Worm (Caenorhabditis elegans) whole organism, mixed stage, embryonic: Measurements from ENCODE around the gene H06A10.1.

Experiments used
- M03D4.4 ChIP-seq: sonication (generic microtip); optimal IDR thresholded peaks from 2 replicates; lab custom pipeline; 2017; ENCODE audit warnings: mild to moderate bottlenecking, missing genetic modification characterization, missing compliant biosample characterization
- bed-3 ChIP-seq: fragments of 200-800 bp; sonication (Bioruptor generic); optimal IDR thresholded peaks from 3 replicates; lab custom pipeline; 2018; ENCODE audit warnings: mild to moderate bottlenecking, missing genetic modification characterization, moderate library complexity, missing compliant biosample characterization
- blmp-1 ChIP-seq: fragments of 150-350 bp; optimal IDR thresholded peaks from 2 replicates; lab custom pipeline; 2014; ENCODE audit warnings: missing biosample characterization, missing genetic modification characterization
- ceh-39 ChIP-seq: fragments of 150-350 bp; optimal IDR thresholded peaks from 2 replicates; lab custom pipeline; 2014; ENCODE audit warnings: missing biosample characterization, missing genetic modification characterization
- ceh-43 ChIP-seq: fragments of 200-800 bp; sonication (Bioruptor generic); optimal IDR thresholded peaks from 2 replicates; lab custom pipeline; 2018; ENCODE audit warnings: mild to moderate bottlenecking, missing genetic modification characterization, moderate library complexity, missing compliant biosample characterization
- ceh-83 ChIP-seq: fragments of 200-800 bp; sonication (Bioruptor generic); optimal IDR thresholded peaks from 2 replicates; lab custom pipeline; 2018; ENCODE audit warnings: mild to moderate bottlenecking, missing genetic modification characterization, missing compliant biosample characterization
- ces-1 ChIP-seq: fragments of 150-350 bp; optimal IDR thresholded peaks from 2 replicates; lab custom pipeline; 2014; ENCODE audit warnings: missing biosample characterization, missing genetic modification reagents, missing genetic modification characterization
- cnd-1 ChIP-seq: fragments of 200-800 bp; sonication (Bioruptor generic); optimal IDR thresholded peaks from 2 replicates; lab custom pipeline; 2018; ENCODE audit warnings: mild to moderate bottlenecking, missing genetic modification characterization, missing compliant biosample characterization
- drap-1 ChIP-seq: fragments of 200-800 bp; sonication (Bioruptor generic); optimal IDR thresholded peaks from 3 replicates; lab custom pipeline; 2018; ENCODE audit warnings: mild to moderate bottlenecking, missing genetic modification characterization, missing compliant biosample characterization
- elt-1 ChIP-seq: sonication (generic microtip); optimal IDR thresholded peaks from 2 replicates; lab custom pipeline; 2017; ENCODE audit warnings: missing genetic modification characterization, mild to moderate bottlenecking, missing compliant biosample characterization, antibody characterized with exemption, moderate library complexity, borderline replicate concordance; ENCODE audit not compliant: insufficient read depth
- elt-3 ChIP-seq: fragments of 150-350 bp; optimal IDR thresholded peaks from 2 replicates; lab custom pipeline; 2014; ENCODE audit warnings: missing biosample characterization, missing genetic modification characterization
- flh-1 ChIP-seq: fragments of 200-800 bp; sonication (Bioruptor generic); optimal IDR thresholded peaks from 2 replicates; lab custom pipeline; 2018; ENCODE audit warnings: mild to moderate bottlenecking, missing genetic modification characterization, moderate library complexity, missing compliant biosample characterization
- ham-2 ChIP-seq: fragments of 200-800 bp; sonication (Bioruptor generic); optimal IDR thresholded peaks from 2 replicates; lab custom pipeline; 2018; ENCODE audit warnings: mild to moderate bottlenecking, missing genetic modification characterization, missing compliant biosample characterization
- hlh-1 ChIP-seq: fragments of 150-350 bp; optimal IDR thresholded peaks from 2 replicates; lab custom pipeline; 2014; ENCODE audit warnings: missing biosample characterization, missing genetic modification reagents, missing genetic modification characterization
- lin-13 ChIP-seq: fragments of 150-350 bp; optimal IDR thresholded peaks from 2 replicates; lab custom pipeline; 2014; ENCODE audit warnings: missing biosample characterization, missing genetic modification characterization
- lin-32 ChIP-seq: fragments of 200-800 bp; sonication (Bioruptor generic); optimal IDR thresholded peaks from 2 replicates; lab custom pipeline; 2018; ENCODE audit warnings: mild to moderate bottlenecking, missing genetic modification characterization, missing compliant biosample characterization
- lsy-2 ChIP-seq: fragments of 150-350 bp; optimal IDR thresholded peaks from 2 replicates; lab custom pipeline; 2014; ENCODE audit warnings: missing biosample characterization, missing genetic modification characterization
- mab-5 ChIP-seq: fragments of 150-350 bp; optimal IDR thresholded peaks from 2 replicates; lab custom pipeline; 2014; ENCODE audit warnings: missing biosample characterization, missing genetic modification characterization
- mep-1 ChIP-seq: fragments of 150-350 bp; optimal IDR thresholded peaks from 2 replicates; lab custom pipeline; 2017; ENCODE audit warnings: missing biosample characterization, missing genetic modification reagents, missing genetic modification characterization, inconsistent platforms
- mls-2 ChIP-seq: sonication (generic microtip); optimal IDR thresholded peaks from 2 replicates; lab custom pipeline; 2016; ENCODE audit warnings: mild to moderate bottlenecking, missing genetic modification characterization, moderate library complexity, missing compliant biosample characterization
- nhr-12 ChIP-seq: fragments of 150-350 bp; optimal IDR thresholded peaks from 2 replicates; lab custom pipeline; 2014; ENCODE audit warnings: missing biosample characterization, missing genetic modification characterization
- nhr-2 ChIP-seq: fragments of 150-350 bp; optimal IDR thresholded peaks from 2 replicates; lab custom pipeline; 2014; ENCODE audit warnings: missing biosample characterization, missing genetic modification characterization
- nhr-237 ChIP-seq: fragments of 150-350 bp; optimal IDR thresholded peaks from 2 replicates; lab custom pipeline; 2014; ENCODE audit warnings: missing biosample characterization, missing genetic modification characterization
- nhr-28 ChIP-seq: fragments of 150-350 bp; optimal IDR thresholded peaks from 2 replicates; lab custom pipeline; 2014; ENCODE audit warnings: missing biosample characterization, missing genetic modification characterization
- nhr-76 ChIP-seq: sonication (generic microtip); optimal IDR thresholded peaks from 2 replicates; lab custom pipeline; 2017; ENCODE audit warnings: missing biosample characterization, missing genetic modification characterization
- pha-4 ChIP-seq: fragments of 150-350 bp; optimal IDR thresholded peaks from 2 replicates; lab custom pipeline; 2018; ENCODE audit warnings: missing biosample characterization, missing genetic modification reagents, missing genetic modification characterization
- sem-2 ChIP-seq: fragments of 200-800 bp; sonication (Bioruptor generic); optimal IDR thresholded peaks from 2 replicates; lab custom pipeline; 2018; ENCODE audit warnings: mild to moderate bottlenecking, missing genetic modification characterization, missing compliant biosample characterization
- snpc-4 ChIP-seq: fragments of 150-350 bp; optimal IDR thresholded peaks from 2 replicates; lab custom pipeline; 2014; ENCODE audit warnings: missing biosample characterization, missing genetic modification characterization
- sptf-1 ChIP-seq: sonication (generic microtip); optimal IDR thresholded peaks from 2 replicates; lab custom pipeline; 2017; ENCODE audit warnings: mild to moderate bottlenecking, missing genetic modification characterization, moderate library complexity, missing compliant biosample characterization
- tbx-8 ChIP-seq: fragments of 200-800 bp; sonication (Bioruptor generic); optimal IDR thresholded peaks from 2 replicates; lab custom pipeline; 2018; ENCODE audit warnings: mild to moderate bottlenecking, missing genetic modification characterization, moderate library complexity, missing compliant biosample characterization
- unc-120 ChIP-seq: sonication (generic microtip); optimal IDR thresholded peaks from 2 replicates; lab custom pipeline; 2017; ENCODE audit warnings: missing genetic modification characterization, missing compliant biosample characterization; ENCODE audit not compliant: poor library complexity, severe bottlenecking
- unc-39 ChIP-seq: fragments of 150-350 bp; optimal IDR thresholded peaks from 2 replicates; lab custom pipeline; 2014; ENCODE audit warnings: missing biosample characterization, missing genetic modification characterization
- unc-62 ChIP-seq: fragments of 150-350 bp; optimal IDR thresholded peaks from 2 replicates; lab custom pipeline; 2014; ENCODE audit warnings: missing biosample characterization, missing genetic modification reagents, missing genetic modification characterization
- zip-8 ChIP-seq: fragments of 150-350 bp; optimal IDR thresholded peaks from 2 replicates; lab custom pipeline; 2014; ENCODE audit warnings: missing biosample characterization, missing genetic modification characterization
- ztf-11 ChIP-seq: fragments of 150-350 bp; optimal IDR thresholded peaks from 2 replicates; lab custom pipeline; 2014; ENCODE audit warnings: missing biosample characterization, missing genetic modification characterization

Gene H06A10.1

DNA sequence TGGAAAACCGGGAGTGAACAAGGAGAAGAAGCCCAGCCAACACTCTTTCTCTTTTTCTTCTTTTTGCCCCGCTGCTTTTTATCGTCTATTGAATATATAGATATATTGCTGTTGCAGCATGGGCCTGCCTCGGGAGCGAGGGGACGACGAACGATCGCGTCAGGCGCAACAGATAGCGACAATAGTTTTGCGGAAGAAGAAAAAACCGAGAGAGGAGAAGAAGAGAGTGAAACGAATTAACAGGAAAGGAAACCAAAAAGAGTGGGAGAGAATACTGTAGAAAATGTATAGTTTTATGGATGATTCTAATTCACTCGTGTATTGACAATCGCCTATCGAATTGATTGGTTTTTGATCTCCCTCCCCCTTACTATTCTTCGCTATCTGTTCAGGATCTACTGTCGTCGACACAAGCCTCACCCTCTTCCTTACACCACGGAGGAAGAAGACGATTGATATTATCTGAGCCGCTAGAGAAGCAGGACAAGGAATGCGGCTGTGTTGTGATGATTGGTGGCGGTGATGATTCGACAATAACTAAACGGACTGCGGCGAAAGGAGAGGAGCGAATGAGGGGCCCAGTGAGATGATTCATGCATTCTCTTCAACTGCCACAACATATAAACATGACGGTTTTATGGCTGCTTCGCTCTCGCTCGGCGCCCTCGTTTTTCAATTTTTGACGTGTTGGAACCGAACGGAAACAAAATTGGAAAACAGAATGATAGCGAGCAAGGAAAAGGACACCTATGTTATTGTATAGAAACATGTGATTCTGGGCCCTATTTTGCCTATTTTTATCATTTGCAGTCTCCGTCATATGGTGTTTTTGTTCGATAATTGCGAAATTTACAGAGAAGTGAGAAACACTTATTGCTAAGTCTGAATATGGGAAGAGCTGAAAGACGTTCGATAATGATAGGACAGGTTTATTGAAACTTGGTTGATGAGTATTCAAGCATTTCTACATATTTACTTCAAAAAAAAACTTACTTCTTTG is 19.2 kb downstream of the H06A10.1 start:
- TF ChIP-seq unc-62 (GFP tag; lab: Kevin White, UChicago) (peak; percentile 24), ham-2 (GFP tag; lab: Kevin White, UChicago) (peak; percentile 80), ceh-83 (no peak), elt-1 (tag; lab: Kevin White, UChicago) (peak; percentile 88)

ce11 chrX:13527347-13528092 is 20.2 kb downstream of the H06A10.1 start, which contains the start of gene pab-2:
Gene pab-2 (minus strand): TSS chrX:13527415.
- peak; percentile 57 for TF ChIP-seq drap-1 (GFP tag; lab: Kevin White, UChicago)
- TF ChIP-seq nhr-28 = no peak
- TF ChIP-seq flh-1 (GFP tag; lab: Kevin White, UChicago) = no peak
- peak; percentile 37 for TF ChIP-seq mep-1 (tag; lab: Kevin White, UChicago)
- TF ChIP-seq lin-32 = no peak
- no peak for TF ChIP-seq tbx-8
- no peak for TF ChIP-seq mab-5 (tag; lab: Kevin White, UChicago)
- no peak for TF ChIP-seq bed-3
- TF ChIP-seq blmp-1 (tag; lab: Kevin White, UChicago) = no peak
- no peak for TF ChIP-seq unc-39
- TF ChIP-seq snpc-4 (tag; lab: Kevin White, UChicago) = no peak
- peak; percentile 11 for TF ChIP-seq nhr-2 (tag; lab: Kevin White, UChicago)
- peak; percentile 44 for TF ChIP-seq lsy-2
- no peak for TF ChIP-seq zip-8 (tag; lab: Kevin White, UChicago)
- no peak for TF ChIP-seq nhr-12 (tag; lab: Kevin White, UChicago)
- TF ChIP-seq elt-1 (tag; lab: Kevin White, UChicago) = no peak
- peak; percentile 83 for TF ChIP-seq unc-62 (GFP tag; lab: Kevin White, UChicago)
- no peak for TF ChIP-seq sem-2 (GFP tag; lab: Kevin White, UChicago)
- peak; percentile 21 for TF ChIP-seq ceh-39
- TF ChIP-seq elt-3 = no peak
- TF ChIP-seq mls-2 (tag; lab: Kevin White, UChicago) = peak; percentile 4
- peak; percentile 41 for TF ChIP-seq cnd-1 (tag; lab: Kevin White, UChicago)
- no peak for TF ChIP-seq ceh-83
- peak; percentile 31 for TF ChIP-seq lin-13
- TF ChIP-seq sptf-1 = peak; percentile 84
- peak; percentile 29 for TF ChIP-seq nhr-237 (tag; lab: Kevin White, UChicago)
- peak; percentile 70 for TF ChIP-seq hlh-1 (tag; lab: Kevin White, UChicago)
- peak; percentile 99 for TF ChIP-seq unc-120 (tag; lab: Kevin White, UChicago)
- TF ChIP-seq pha-4 (tag; lab: Kevin White, UChicago) = peak; percentile 86
- no peak for TF ChIP-seq nhr-76 (tag; lab: Kevin White, UChicago)
- no peak for TF ChIP-seq ceh-43
- peak; percentile 42 for TF ChIP-seq ztf-11 (tag; lab: Kevin White, UChicago)
- TF ChIP-seq ham-2 (GFP tag; lab: Kevin White, UChicago) = peak; percentile 97
- peak; percentile 38 for TF ChIP-seq ces-1
- peak; percentile 66 for TF ChIP-seq M03D4.4 (tag; lab: Kevin White, UChicago)

ce11 chrX:13528630-13529138 is 21.4 kb downstream of the H06A10.1 start, which contains the start of gene F18H3.4:
Gene F18H3.4 (plus strand): TSS chrX:13529088.
- TF ChIP-seq nhr-2 (tag; lab: Kevin White, UChicago) (no peak), elt-1 (tag; lab: Kevin White, UChicago) (peak; percentile 4)
